Fruit fly (Drosophila melanogaster): ENCODE results near the gene CG9109.

CG9109 gene

dm6 chr2L:5979957-5980861 lies 54.0 kb downstream of the CG9109 start (continued):
- TF ChIP-seq OdsH (GFP tag; optimal IDR thresholded peaks at IDR 0.05), result no peak
- peak; percentile 52 for TF ChIP-seq dsx (GFP tag; optimal IDR thresholded peaks at IDR 0.05; ENCODE audit: poor library complexity, severe bottlenecking)
- TF ChIP-seq acj6 (GFP tag; optimal IDR thresholded peaks at IDR 0.05), result no peak
- no peak for TF ChIP-seq Lpt (GFP tag; optimal IDR thresholded peaks at IDR 0.05)
- TF ChIP-seq Met (GFP tag; optimal IDR thresholded peaks at IDR 0.05), result peak; percentile 54
- TF ChIP-seq vri (GFP tag; optimal IDR thresholded peaks at IDR 0.05), result peak; percentile 70
- TF ChIP-seq CG8119 (GFP tag; IDR thresholded peaks at IDR 0.05), result no peak
- TF ChIP-seq CG9139 (GFP tag; optimal IDR thresholded peaks at IDR 0.05), result peak; percentile 77
- no peak for TF ChIP-seq CG10669 (GFP tag; optimal IDR thresholded peaks at IDR 0.05)

DNA sequence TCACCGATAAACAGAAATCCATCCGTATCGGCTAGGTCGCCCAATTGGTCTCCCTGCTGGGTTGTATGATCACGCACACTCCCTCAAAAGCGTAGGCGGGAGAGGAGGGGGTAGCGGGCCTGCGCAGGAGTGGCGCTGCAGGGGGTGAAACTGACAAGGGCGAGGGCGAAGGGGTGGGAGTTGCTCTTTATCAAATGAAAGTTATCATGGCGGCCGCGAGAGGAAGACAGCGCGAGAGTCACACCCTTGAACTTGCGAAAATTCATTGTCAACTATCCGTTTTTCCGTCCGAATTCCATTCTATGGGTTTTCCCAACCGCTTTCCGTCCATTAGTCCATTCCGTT lies 55.2 kb downstream of the CG9109 start:
- TF ChIP-seq Met (GFP tag; optimal IDR thresholded peaks at IDR 0.05), result no peak
- no peak for TF ChIP-seq fd85E (GFP tag; optimal IDR thresholded peaks at IDR 0.05)
- no peak for TF ChIP-seq Ets21C (GFP tag; optimal IDR thresholded peaks at IDR 0.05)
- TF ChIP-seq CG3919 (GFP tag; optimal IDR thresholded peaks at IDR 0.05), result no peak
- TF ChIP-seq Blimp-1 (GFP tag; optimal IDR thresholded peaks at IDR 0.05), result peak; percentile 8
- TF ChIP-seq CG6163 (GFP tag; IDR thresholded peaks at IDR 0.05), result no peak
- no peak for TF ChIP-seq CG11762 (GFP tag; optimal IDR thresholded peaks at IDR 0.05; ENCODE audit: insufficient read depth)
- no peak for TF ChIP-seq CG15336 (GFP tag; IDR thresholded peaks at IDR 0.05)
- no peak for TF ChIP-seq fd59A (GFP tag; optimal IDR thresholded peaks at IDR 0.05)
- no peak for TF ChIP-seq CG34406 (GFP tag; optimal IDR thresholded peaks at IDR 0.05)
- TF ChIP-seq CG3032 (tag; optimal IDR thresholded peaks at IDR 0.05), result no peak
- TF ChIP-seq salr (GFP tag; optimal IDR thresholded peaks at IDR 0.05), result peak in 1 of 2 experiments; percentile 1
- TF ChIP-seq CG6276 (GFP tag; optimal IDR thresholded peaks at IDR 0.05), result no peak
- no peak for TF ChIP-seq Sox15 (GFP tag; optimal IDR thresholded peaks at IDR 0.05)
- no peak for TF ChIP-seq CG31627 (GFP tag; optimal IDR thresholded peaks at IDR 0.05)
- TF ChIP-seq ss (GFP tag; optimal IDR thresholded peaks at IDR 0.05), result no peak
- TF ChIP-seq CG11902 (GFP tag; optimal IDR thresholded peaks at IDR 0.05), result no peak
- TF ChIP-seq CG10669 (GFP tag; optimal IDR thresholded peaks at IDR 0.05), result no peak
- no peak for TF ChIP-seq topi (GFP tag; optimal IDR thresholded peaks at IDR 0.05)
- no peak for TF ChIP-seq Smox (GFP tag; optimal IDR thresholded peaks at IDR 0.05)
- no peak for TF ChIP-seq eg (GFP tag; IDR thresholded peaks at IDR 0.05)
- no peak for TF ChIP-seq Eip93F (GFP tag; optimal IDR thresholded peaks at IDR 0.05)
- no peak for TF ChIP-seq Hr4 (GFP tag; optimal IDR thresholded peaks at IDR 0.05)
- TF ChIP-seq CG8119 (GFP tag; IDR thresholded peaks at IDR 0.05), result no peak
- TF ChIP-seq Eip78C (GFP tag), result peak; percentile 47
- no peak for TF ChIP-seq CG7368 (GFP tag; optimal IDR thresholded peaks at IDR 0.05)
- TF ChIP-seq CG32006 (GFP tag; optimal IDR thresholded peaks at IDR 0.05), result peak; percentile 6
- no peak for TF ChIP-seq lz (GFP tag; optimal IDR thresholded peaks at IDR 0.05)
- TF ChIP-seq CG10631 (GFP tag; optimal IDR thresholded peaks at IDR 0.05), result no peak
- no peak for TF ChIP-seq CG6808 (GFP tag; optimal IDR thresholded peaks at IDR 0.05)
- TF ChIP-seq CG9139 (GFP tag; optimal IDR thresholded peaks at IDR 0.05), result no peak
- TF ChIP-seq Hr39 (GFP tag; optimal IDR thresholded peaks at IDR 0.05), result no peak
- peak; percentile 76 for TF ChIP-seq svp (GFP tag)
- TF ChIP-seq Eip75B (GFP tag; optimal IDR thresholded peaks at IDR 0.05), result no peak
- TF ChIP-seq CG6854 (GFP tag; optimal IDR thresholded peaks at IDR 0.05), result no peak
- TF ChIP-seq Sox14 (GFP tag; optimal IDR thresholded peaks at IDR 0.05), result no peak
- no peak for TF ChIP-seq spab (GFP tag; optimal IDR thresholded peaks at IDR 0.05)
- no peak for TF ChIP-seq dsx (GFP tag; optimal IDR thresholded peaks at IDR 0.05; ENCODE audit: poor library complexity, severe bottlenecking)
- TF ChIP-seq CG8319 (GFP tag; optimal IDR thresholded peaks at IDR 0.05), result no peak
- TF ChIP-seq CG1621 (tag; optimal IDR thresholded peaks at IDR 0.05), result no peak
- no peak for TF ChIP-seq fkh (GFP tag; optimal IDR thresholded peaks at IDR 0.05)
- no peak for TF ChIP-seq Lpt (GFP tag; optimal IDR thresholded peaks at IDR 0.05)

Measured in whole organism, prepupa.